Worm (Caenorhabditis elegans) whole organism, L4/young adult: ENCODE data around the gene Y54G11A.3.
"Not testable (repeated sequence)": the region's sequence is repeated elsewhere in the genome, so short reads cannot be mapped to it uniquely, and the experiment has no call there.

Experiments
- W03F9.2 ChIP-seq: fragments of 150-350 bp; optimal IDR thresholded peaks from 2 replicates; lab custom pipeline; 2014; ENCODE audit warnings: missing biosample characterization, missing genetic modification characterization
- dao-5 ChIP-seq: sonication (generic microtip); optimal IDR thresholded peaks from 2 replicates; lab custom pipeline; 2016; ENCODE audit warnings: missing genotype, missing genetic modification characterization, moderate library complexity, missing compliant biosample characterization

- TF ChIP-seq W03F9.2, dao-5 (tag; lab: Kevin White, UChicago): not testable (repeated sequence)
Observed at ce11 chrII:14297050-14297449, 20.6 kb downstream of the Y54G11A.3 start, which contains the start of gene Y54G11A.7.
